Worm (Caenorhabditis elegans) whole organism, L4/young adult: ENCODE data around the gene epic-1.

Source experiments
- W03F9.2 ChIP-seq: fragments of 150-350 bp; optimal IDR thresholded peaks from 2 replicates; lab custom pipeline; 2014; ENCODE audit warnings: missing biosample characterization, missing genetic modification characterization
- dao-5 ChIP-seq: sonication (generic microtip); optimal IDR thresholded peaks from 2 replicates; lab custom pipeline; 2016; ENCODE audit warnings: missing genotype, missing genetic modification characterization, moderate library complexity, missing compliant biosample characterization
- him-1 ChIP-seq: sonication (generic microtip); optimal IDR thresholded peaks from 2 replicates; lab custom pipeline; 2016; ENCODE audit warnings: missing genotype, missing genetic modification reagents, missing genetic modification characterization, missing compliant biosample characterization

DNA sequence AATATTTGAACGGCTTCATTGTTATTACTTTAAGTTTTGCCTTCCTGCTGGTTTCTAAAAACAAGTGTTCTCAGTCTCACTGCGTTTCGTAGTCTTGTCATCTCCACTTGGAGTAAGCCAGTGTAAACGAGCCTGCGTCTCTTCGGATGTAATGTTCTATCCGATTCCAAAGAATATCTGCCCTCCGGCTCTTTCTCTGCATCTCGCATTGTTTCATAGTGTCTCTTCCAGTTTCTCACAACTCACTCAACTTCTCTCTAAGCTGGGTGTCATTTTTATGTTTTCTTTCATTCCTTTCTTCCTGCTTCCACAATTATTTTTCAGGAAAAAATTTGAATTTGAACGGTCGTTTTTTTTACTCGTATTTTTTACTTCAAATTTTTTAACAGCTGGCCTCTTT is 44.8 kb downstream of the epic-1 start:
- TF ChIP-seq dao-5 (tag; lab: Kevin White, UChicago), result no peak
- no peak for TF ChIP-seq him-1 (tag; lab: Kevin White, UChicago)
- no peak for TF ChIP-seq W03F9.2
